Fruit fly (Drosophila melanogaster) S2 (cell line): ENCODE results near the gene Ts.

Experiments
- CG8478 ChIP-seq: fragments of >200 bp; optimal IDR thresholded peaks from 2 replicates; lab custom pipeline; 2018
- CTCF ChIP-seq, 2 experiments: fragments of >200 bp; optimal IDR thresholded peaks; 2 replicates each; lab custom pipeline; 2018

dm6 chr2L:3018212-3018611, 48.8 kb upstream of the Ts start, which contains the start of the genes CG17224 and CG17264:
- TF ChIP-seq CG8478 (no peak), CTCF (optimal IDR thresholded peaks at IDR 0.05; lab: Kevin White, UChicago) (no peak)
